Worm (Caenorhabditis elegans) whole organism, young adult: ENCODE measurements around the gene T05C1.1.

Source experiments
- C06A6.2 ChIP-seq: fragments of 200-800 bp; sonication (Bioruptor generic); conservative IDR thresholded peaks from 2 replicates; pipeline ENCODE4 v1.3.6; 2022; ENCODE audit warnings: missing genetic modification characterization, missing compliant biosample characterization
- F22D6.2 ChIP-seq: sonication (generic microtip); optimal IDR thresholded peaks from 2 replicates; lab custom pipeline; 2016; ENCODE audit warnings: mild to moderate bottlenecking, missing genetic modification characterization, missing compliant biosample characterization
- F23B12.7 ChIP-seq: sonication (generic microtip); optimal IDR thresholded peaks from 2 replicates; lab custom pipeline; 2017; ENCODE audit warnings: missing genetic modification characterization, mild to moderate bottlenecking, missing compliant biosample characterization, antibody characterized with exemption, moderate library complexity; ENCODE audit not compliant: insufficient read depth
- F39B2.1 ChIP-seq: fragments of 200-800 bp; sonication (Bioruptor generic); IDR thresholded peaks from 2 replicates; pipeline ENCODE4 v1.3.6; 2022; ENCODE audit warnings: missing genetic modification reagents, missing genetic modification characterization, missing compliant biosample characterization
- F57A8.1 ChIP-seq: fragments of 200-800 bp; sonication (Bioruptor generic); optimal IDR thresholded peaks from 2 replicates; lab custom pipeline; 2018; ENCODE audit warnings: mild to moderate bottlenecking, missing genetic modification characterization, moderate library complexity, missing compliant biosample characterization
- F57C9.4 ChIP-seq: sonication (generic microtip); optimal IDR thresholded peaks from 2 replicates; lab custom pipeline; 2017; ENCODE audit warnings: mild to moderate bottlenecking, missing genetic modification characterization, missing compliant biosample characterization
- K11D2.4 ChIP-seq: fragments of 200-800 bp; sonication (Bioruptor generic); IDR thresholded peaks from 2 replicates; pipeline ENCODE4 v1.3.6; 2022; ENCODE audit warnings: missing genetic modification reagents, missing genetic modification characterization, missing compliant biosample characterization
- K12H6.12 ChIP-seq: fragments of 200-800 bp; sonication (Bioruptor generic); optimal IDR thresholded peaks from 2 replicates; lab custom pipeline; 2018; ENCODE audit warnings: mild to moderate bottlenecking, missing genetic modification characterization, missing compliant biosample characterization
- T07F8.4 ChIP-seq: sonication (generic microtip); optimal IDR thresholded peaks from 2 replicates; lab custom pipeline; 2016; ENCODE audit warnings: mild to moderate bottlenecking, missing genetic modification characterization, moderate library complexity, missing compliant biosample characterization
- T26A5.8 ChIP-seq: sonication (generic microtip); optimal IDR thresholded peaks from 2 replicates; lab custom pipeline; 2016; ENCODE audit warnings: missing genetic modification characterization, missing compliant biosample characterization
- Y56A3A.18 ChIP-seq: fragments of 200-800 bp; sonication (Bioruptor generic); IDR thresholded peaks from 2 replicates; pipeline ENCODE4 v1.3.6; 2022; ENCODE audit warnings: missing genetic modification reagents, missing genetic modification characterization, missing compliant biosample characterization
- Y79H2A.3 ChIP-seq: fragments of 200-800 bp; sonication (Bioruptor generic); conservative IDR thresholded peaks from 2 replicates; pipeline ENCODE4 v1.3.6; 2022; ENCODE audit warnings: missing genetic modification reagents, missing genetic modification characterization, missing compliant biosample characterization
- akir-1 ChIP-seq: fragments of 200-800 bp; sonication (Bioruptor generic); optimal IDR thresholded peaks from 2 replicates; lab custom pipeline; 2018; ENCODE audit warnings: mild to moderate bottlenecking, missing genetic modification characterization, moderate library complexity, missing compliant biosample characterization
- ama-1 ChIP-seq, 3 experiments: fragments of 150-350 bp in 1 of 3; sonication (generic microtip) in 2 of 3; optimal IDR thresholded peaks; 2 replicates each; lab custom pipeline; 2014 to 2018; ENCODE audit warnings: missing biosample characterization in 2 of 3, missing genetic modification characterization in 2 of 3, missing genetic modification reagents in 2 of 3
- atf-7 ChIP-seq: sonication (generic microtip); optimal IDR thresholded peaks from 2 replicates; lab custom pipeline; 2017; ENCODE audit warnings: mild to moderate bottlenecking, missing genetic modification characterization, missing compliant biosample characterization
- athp-1 ChIP-seq: sonication (generic microtip); optimal IDR thresholded peaks from 2 replicates; lab custom pipeline; 2017; ENCODE audit warnings: mild to moderate bottlenecking, missing genetic modification characterization, missing compliant biosample characterization
- ccch-3 ChIP-seq: fragments of 200-800 bp; sonication (Bioruptor generic); optimal IDR thresholded peaks from 2 replicates; lab custom pipeline; 2018; ENCODE audit warnings: mild to moderate bottlenecking, missing genetic modification characterization, missing compliant biosample characterization
- ceh-27 ChIP-seq: fragments of 200-800 bp; sonication (Bioruptor generic); optimal IDR thresholded peaks from 2 replicates; lab custom pipeline; 2018; ENCODE audit warnings: mild to moderate bottlenecking, missing genetic modification characterization, moderate library complexity, missing compliant biosample characterization
- ceh-58 ChIP-seq: fragments of 200-800 bp; sonication (Bioruptor generic); IDR thresholded peaks from 2 replicates; pipeline ENCODE4 v1.3.6; 2022; ENCODE audit warnings: missing genetic modification characterization, missing compliant biosample characterization
- efl-1 ChIP-seq: fragments of 150-350 bp; optimal IDR thresholded peaks from 2 replicates; lab custom pipeline; 2014; ENCODE audit warnings: missing biosample characterization, missing genetic modification reagents, missing genetic modification characterization
- ekl-4 ChIP-seq: fragments of 200-800 bp; sonication (Bioruptor generic); IDR thresholded peaks from 2 replicates; pipeline ENCODE4 v1.3.6; 2022; ENCODE audit warnings: missing genetic modification reagents, missing genetic modification characterization, missing compliant biosample characterization
- him-1 ChIP-seq: sonication (generic microtip); optimal IDR thresholded peaks from 2 replicates; lab custom pipeline; 2016; ENCODE audit warnings: missing genotype, missing genetic modification reagents, missing genetic modification characterization, missing compliant biosample characterization
- hmg-1.2 ChIP-seq: fragments of 200-800 bp; sonication (Bioruptor generic); IDR thresholded peaks from 2 replicates; pipeline ENCODE4 v1.3.6; 2022; ENCODE audit warnings: missing genetic modification reagents, missing genetic modification characterization, missing compliant biosample characterization
- lin-26 ChIP-seq: fragments of 200-800 bp; sonication (Bioruptor generic); IDR thresholded peaks from 2 replicates; pipeline ENCODE4 v1.3.6; 2022; ENCODE audit warnings: missing genetic modification reagents, missing genetic modification characterization, missing compliant biosample characterization
- lin-40 ChIP-seq: sonication (generic microtip); optimal IDR thresholded peaks from 2 replicates; lab custom pipeline; 2016; ENCODE audit warnings: missing genetic modification characterization, mild to moderate bottlenecking, missing compliant biosample characterization, missing genotype, missing genetic modification reagents
- lir-1 ChIP-seq: fragments of 200-800 bp; sonication (Bioruptor generic); conservative IDR thresholded peaks from 2 replicates; pipeline ENCODE4 v1.3.6; 2022; ENCODE audit warnings: missing genetic modification reagents, missing genetic modification characterization, missing compliant biosample characterization
- lsy-27 ChIP-seq: sonication (generic microtip); optimal IDR thresholded peaks from 2 replicates; lab custom pipeline; 2017; ENCODE audit warnings: missing genetic modification characterization, mild to moderate bottlenecking, missing compliant biosample characterization, antibody characterized with exemption, missing genotype, borderline replicate concordance; ENCODE audit not compliant: insufficient read depth
- madf-10 ChIP-seq: sonication (generic microtip); optimal IDR thresholded peaks from 2 replicates; lab custom pipeline; 2016; ENCODE audit warnings: mild to moderate bottlenecking, missing genetic modification characterization, missing compliant biosample characterization
- madf-6 ChIP-seq: fragments of 200-800 bp; sonication (Bioruptor generic); IDR thresholded peaks from 2 replicates; pipeline ENCODE4 v1.3.6; 2022; ENCODE audit warnings: missing genetic modification reagents, missing genetic modification characterization, missing compliant biosample characterization
- nhr-120 ChIP-seq: fragments of 200-800 bp; sonication (Bioruptor generic); IDR thresholded peaks from 2 replicates; pipeline ENCODE4 v1.3.6; 2022; ENCODE audit warnings: missing genetic modification characterization, missing compliant biosample characterization
- nhr-80 ChIP-seq: sonication (generic microtip); optimal IDR thresholded peaks from 2 replicates; lab custom pipeline; 2016; ENCODE audit warnings: missing genetic modification characterization, missing compliant biosample characterization
- pha-4 ChIP-seq: fragments of 150-350 bp; sonication (generic microtip); optimal IDR thresholded peaks from 2 replicates; lab custom pipeline; 2014; ENCODE audit warnings: missing biosample characterization, missing genetic modification reagents, missing genetic modification characterization
- repo-1 ChIP-seq: sonication (generic microtip); optimal IDR thresholded peaks from 2 replicates; lab custom pipeline; 2017; ENCODE audit warnings: mild to moderate bottlenecking, missing genetic modification characterization, missing compliant biosample characterization
- snpc-1.1 ChIP-seq: sonication (generic microtip); optimal IDR thresholded peaks from 2 replicates; lab custom pipeline; 2017; ENCODE audit warnings: missing genetic modification characterization, mild to moderate bottlenecking, missing compliant biosample characterization, antibody characterized with exemption, moderate library complexity, missing genotype, missing genetic modification reagents; ENCODE audit not compliant: insufficient read depth
- snpc-1.3 ChIP-seq: sonication (generic microtip); optimal IDR thresholded peaks from 2 replicates; lab custom pipeline; 2017; ENCODE audit warnings: missing genetic modification characterization, mild to moderate bottlenecking, missing compliant biosample characterization, antibody characterized with exemption, moderate library complexity, missing genotype, missing genetic modification reagents; ENCODE audit not compliant: insufficient read depth
- sptf-2 ChIP-seq: fragments of 200-800 bp; sonication (Bioruptor generic); optimal IDR thresholded peaks from 2 replicates; lab custom pipeline; 2018; ENCODE audit warnings: mild to moderate bottlenecking, missing genetic modification characterization, missing compliant biosample characterization
- unc-62 ChIP-seq: fragments of 150-350 bp; optimal IDR thresholded peaks from 2 replicates; lab custom pipeline; 2014; ENCODE audit warnings: missing biosample characterization, missing genetic modification reagents, missing genetic modification characterization
- ztf-18 ChIP-seq: sonication (generic microtip); optimal IDR thresholded peaks from 2 replicates; lab custom pipeline; 2016; ENCODE audit warnings: missing genotype, mild to moderate bottlenecking, missing genetic modification characterization, missing compliant biosample characterization
- ztf-22 ChIP-seq: fragments of 200-800 bp; sonication (Bioruptor generic); optimal IDR thresholded peaks from 2 replicates; lab custom pipeline; 2018; ENCODE audit warnings: mild to moderate bottlenecking, missing genetic modification characterization, moderate library complexity, missing compliant biosample characterization
- ztf-3 ChIP-seq: fragments of 200-800 bp; sonication (Bioruptor generic); optimal IDR thresholded peaks from 2 replicates; lab custom pipeline; 2018; ENCODE audit warnings: mild to moderate bottlenecking, missing genetic modification characterization, missing compliant biosample characterization

T05C1.1 gene

DNA sequence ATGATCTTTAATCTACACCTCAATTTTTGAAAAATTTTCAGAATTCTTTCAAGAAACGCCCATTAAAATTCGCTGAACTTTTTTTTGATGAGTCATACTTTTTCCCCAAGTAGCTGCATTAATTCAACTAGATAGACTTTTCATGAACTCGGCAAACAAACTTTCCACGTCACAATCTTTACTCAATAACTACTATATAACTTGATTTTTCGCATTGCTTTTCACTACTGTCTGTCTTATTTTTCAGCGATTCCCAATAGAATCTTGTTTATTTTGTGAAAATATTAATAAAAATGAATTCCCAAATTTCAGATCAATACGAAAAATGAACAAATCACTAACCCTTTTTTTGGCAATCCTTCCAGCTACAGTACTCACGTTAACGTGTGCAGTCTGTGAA lies at the start of gene T05C1.1:
Gene T05C1.1, plus strand, starts transcription at position 301 of the 400 bp plus-strand sequence.
- TF ChIP-seq atf-7 (no peak), ceh-27 (no peak), T26A5.8 (no peak), snpc-1.1 (no peak), madf-6 (GFP tag; lab: Robert Waterston, UW) (no peak), efl-1 (no peak), F23B12.7 (tag; lab: Kevin White, UChicago) (no peak), F57C9.4 (no peak)

DNA sequence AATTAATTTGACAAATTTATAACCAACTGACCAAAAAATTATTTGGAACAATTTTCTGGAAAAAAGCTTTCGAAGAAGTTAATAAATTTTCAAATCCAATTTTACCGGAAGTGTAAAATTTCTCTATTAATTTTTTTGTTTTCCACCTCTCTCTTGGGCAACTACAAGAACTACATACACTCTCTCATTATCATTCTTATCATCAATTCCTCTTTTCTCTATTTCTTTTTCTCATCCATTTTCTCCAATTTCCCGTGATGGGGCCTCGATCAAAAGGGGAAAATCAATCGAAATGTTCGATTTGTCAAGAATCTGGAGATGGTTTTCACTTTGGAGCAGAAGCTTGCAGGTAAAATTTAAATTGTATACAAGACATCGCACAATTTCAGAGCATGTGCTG lies 45.3 kb upstream of the T05C1.1 start, which contains the start of gene nhr-109:
Gene nhr-109, plus strand, starts transcription at position 222 of the 400 bp plus-strand sequence.
- TF ChIP-seq ekl-4 (GFP tag; lab: Robert Waterston, UW): no peak
- peak; percentile 39 for TF ChIP-seq nhr-80 (tag; lab: Kevin White, UChicago)

DNA sequence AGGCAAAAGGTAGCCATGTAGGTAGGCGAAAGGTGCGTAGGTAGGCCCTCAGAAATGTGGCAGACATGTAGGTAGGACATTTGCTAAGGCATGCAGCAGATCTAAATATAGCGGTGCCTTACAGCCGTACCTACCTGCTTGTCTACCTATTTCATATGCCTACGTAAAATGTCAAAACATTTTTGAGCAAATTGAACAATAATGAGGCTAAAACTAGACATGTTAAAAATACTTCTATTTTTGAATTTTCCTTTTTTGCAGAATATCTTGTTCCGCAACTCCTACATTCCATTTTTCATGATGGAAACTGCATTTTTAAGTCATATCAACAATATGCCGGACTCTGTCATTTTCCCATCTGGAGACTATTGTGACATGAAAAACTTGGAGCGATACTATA lies 44.1 kb upstream of the T05C1.1 start:
- TF ChIP-seq snpc-1.3 (tag; lab: Kevin White, UChicago) (no peak), T07F8.4 (no peak), ama-1 (optimal IDR thresholded peaks at IDR 0.05; lab: Kevin White, UChicago) (no peak), ama-1 (GFP tag; optimal IDR thresholded peaks at IDR 0.05; lab: Kevin White, UChicago) (no peak), akir-1 (GFP tag; lab: Kevin White, UChicago) (no peak), Y56A3A.18 (no peak), repo-1 (tag; lab: Kevin White, UChicago) (no peak), lir-1 (GFP tag; lab: Robert Waterston, UW) (no peak), lsy-27 (tag; lab: Kevin White, UChicago) (no peak), nhr-120 (no peak), ccch-3 (GFP tag; lab: Kevin White, UChicago) (no peak), athp-1 (tag; lab: Kevin White, UChicago) (no peak), him-1 (tag; lab: Kevin White, UChicago) (no peak), F57A8.1 (GFP tag; lab: Kevin White, UChicago) (no peak)

- TF ChIP-seq lsy-27 (tag; lab: Kevin White, UChicago): no peak
- peak; percentile 9 for TF ChIP-seq lin-40 (tag; lab: Kevin White, UChicago)
- TF ChIP-seq, all 124 proteins: peak for 1
Observed at ce11 chrII:4435134-4435533, 43.3 kb upstream of the T05C1.1 start, which contains the start of gene nhr-273. TSS of gene nhr-273 (plus strand) at chrII:4435300.

DNA sequence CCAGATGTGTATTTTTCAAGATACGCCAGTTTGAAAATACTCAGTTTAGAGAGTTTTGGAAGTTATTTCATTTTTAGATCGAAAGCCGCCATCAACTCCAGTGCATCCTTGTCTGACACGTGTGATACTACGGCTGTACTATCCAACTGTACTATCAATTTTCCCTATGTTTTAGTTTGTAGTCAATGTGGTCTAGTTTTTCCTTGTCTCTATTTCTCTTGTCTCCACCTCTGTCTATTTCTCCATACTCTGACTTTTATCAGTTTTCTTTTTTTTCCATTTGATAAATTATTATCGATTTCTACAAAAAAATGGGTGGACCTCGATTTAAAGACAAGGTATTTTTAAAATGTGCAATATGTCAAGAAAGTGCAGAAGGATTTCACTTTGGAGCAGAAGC lies 39.8 kb upstream of the T05C1.1 start, which contains the start of gene nhr-16:
Gene nhr-16, plus strand, starts transcription at position 205 of the 400 bp plus-strand sequence.
- TF ChIP-seq K12H6.12 (tag; lab: Kevin White, UChicago): no peak
- no peak for TF ChIP-seq Y79H2A.3 (GFP tag; lab: Robert Waterston, UW)
- TF ChIP-seq hmg-1.2 (GFP tag; lab: Robert Waterston, UW): no peak
- TF ChIP-seq ceh-58 (GFP tag; lab: Robert Waterston, UW): no peak
- no peak for TF ChIP-seq lin-26
- TF ChIP-seq ztf-22 (GFP tag; lab: Kevin White, UChicago): no peak
- no peak for TF ChIP-seq ztf-18 (tag; lab: Kevin White, UChicago)
- no peak for TF ChIP-seq sptf-2 (GFP tag; lab: Kevin White, UChicago)
- TF ChIP-seq pha-4 (tag; lab: Kevin White, UChicago): no peak
- no peak for TF ChIP-seq F39B2.1 (GFP tag; lab: Robert Waterston, UW)
- no peak for TF ChIP-seq unc-62 (GFP tag; lab: Kevin White, UChicago)
- no peak for TF ChIP-seq K11D2.4 (GFP tag; lab: Robert Waterston, UW)
- no peak for TF ChIP-seq nhr-80 (tag; lab: Kevin White, UChicago)
- no peak for TF ChIP-seq C06A6.2 (GFP tag; lab: Robert Waterston, UW)
- no peak for TF ChIP-seq ztf-3
- TF ChIP-seq F22D6.2: no peak
- no peak for TF ChIP-seq madf-10 (tag; lab: Kevin White, UChicago)
- TF ChIP-seq, all 124 proteins: peak for 0
